Fruit fly (Drosophila melanogaster): Measurements from ENCODE around the gene ash2.

The ash2 gene

dm6 chr3R:24626003-24626486, 23.9 kb upstream of the ash2 start (continued):
- TF ChIP-seq CG15601 (tag; optimal IDR thresholded peaks at IDR 0.05) (no peak), CG13424 (tag; optimal IDR thresholded peaks at IDR 0.05) (peak; percentile 54), HLH54F (GFP tag; optimal IDR thresholded peaks at IDR 0.05) (no peak), CG4404 (GFP tag; IDR thresholded peaks at IDR 0.05) (no peak), rib (GFP tag; IDR thresholded peaks at IDR 0.05) (no peak), sens-2 (GFP tag; IDR thresholded peaks at IDR 0.05) (no peak), vnd (GFP tag; IDR thresholded peaks at IDR 0.05; ENCODE audit: partially characterized antibody) (no peak), CG12236 (GFP tag; optimal IDR thresholded peaks at IDR 0.05) (no peak), Lhr (GFP tag; optimal IDR thresholded peaks at IDR 0.05) (no peak), CG31388 (GFP tag; optimal IDR thresholded peaks at IDR 0.05) (no peak), aop (GFP tag; IDR thresholded peaks at IDR 0.05) (no peak), jumu (GFP tag; optimal IDR thresholded peaks at IDR 0.05) (no peak), usp (GFP tag; optimal IDR thresholded peaks at IDR 0.05) (no peak), CG3847 (GFP tag; IDR thresholded peaks at IDR 0.05) (peak; percentile 26; the same call in 1 of the 2 replicates), kah (GFP tag; optimal IDR thresholded peaks at IDR 0.05) (no peak), jing (GFP tag; optimal IDR thresholded peaks at IDR 0.05) (no peak), dpn (GFP tag; optimal IDR thresholded peaks at IDR 0.05) (peak in 1 of 2 experiments; percentile 39), CG12942 (GFP tag; optimal IDR thresholded peaks at IDR 0.05) (no peak), bab2 (GFP tag; optimal IDR thresholded peaks at IDR 0.05) (peak; percentile 13), Dp (GFP tag; optimal IDR thresholded peaks at IDR 0.05) (no peak), CG15696 (tag; optimal IDR thresholded peaks at IDR 0.05) (peak; percentile 2), gt (GFP tag; IDR thresholded peaks at IDR 0.05) (no peak), wek (GFP tag; optimal IDR thresholded peaks at IDR 0.05) (no peak), Antp (GFP tag; optimal IDR thresholded peaks at IDR 0.05) (no peak), CG6683 (GFP tag; optimal IDR thresholded peaks at IDR 0.05) (no peak), row (GFP tag; IDR thresholded peaks at IDR 0.05) (peak; percentile 64), oc (tag; optimal IDR thresholded peaks at IDR 0.05) (no peak), caup (GFP tag; optimal IDR thresholded peaks at IDR 0.05; ENCODE audit: severe bottlenecking) (peak; percentile 0), HmgZ (tag; optimal IDR thresholded peaks at IDR 0.05) (no peak), Trl (optimal IDR thresholded peaks at IDR 0.05) (no peak), Trl (GFP tag; optimal IDR thresholded peaks at IDR 0.05) (no peak), H15 (GFP tag; IDR thresholded peaks at IDR 0.05) (no peak), CG10431 (GFP tag; optimal IDR thresholded peaks at IDR 0.05) (no peak), fd102C (GFP tag; optimal IDR thresholded peaks at IDR 0.05) (no peak), CG14860 (GFP tag; IDR thresholded peaks at IDR 0.05; ENCODE audit: partially characterized antibody) (no peak), CG7556 (GFP tag; optimal IDR thresholded peaks at IDR 0.05) (peak; percentile 2), lbe (GFP tag; optimal IDR thresholded peaks at IDR 0.05) (no peak), al (GFP tag; IDR thresholded peaks at IDR 0.05) (no peak), dmrt11E (tag; optimal IDR thresholded peaks at IDR 0.05) (no peak), CG3838 (GFP tag; optimal IDR thresholded peaks at IDR 0.05) (no peak), BtbVII (GFP tag; optimal IDR thresholded peaks at IDR 0.05) (no peak), CG9932 (GFP tag; IDR thresholded peaks at IDR 0.05) (no peak), Med (GFP tag) (peak; percentile 82), scrt (GFP tag; optimal IDR thresholded peaks at IDR 0.05) (no peak), CG1647 (GFP tag; optimal IDR thresholded peaks at IDR 0.05) (peak; percentile 3), hb (GFP tag; IDR thresholded peaks at IDR 0.05; ENCODE audit: partially characterized antibody) (no peak), CG8765 (GFP tag; IDR thresholded peaks at IDR 0.05) (no peak), CG8089 (GFP tag; optimal IDR thresholded peaks at IDR 0.05) (peak; percentile 14), CG15514 (GFP tag; optimal IDR thresholded peaks at IDR 0.05) (no peak), Pdp1 (GFP tag; optimal IDR thresholded peaks at IDR 0.05) (peak in 1 of 2 experiments; percentile 32), CG16815 (GFP tag; optimal IDR thresholded peaks at IDR 0.05) (no peak)
